Worm (Caenorhabditis elegans): Measurements from ENCODE around the gene H03G16.1.

The H03G16.1 gene

DNA sequence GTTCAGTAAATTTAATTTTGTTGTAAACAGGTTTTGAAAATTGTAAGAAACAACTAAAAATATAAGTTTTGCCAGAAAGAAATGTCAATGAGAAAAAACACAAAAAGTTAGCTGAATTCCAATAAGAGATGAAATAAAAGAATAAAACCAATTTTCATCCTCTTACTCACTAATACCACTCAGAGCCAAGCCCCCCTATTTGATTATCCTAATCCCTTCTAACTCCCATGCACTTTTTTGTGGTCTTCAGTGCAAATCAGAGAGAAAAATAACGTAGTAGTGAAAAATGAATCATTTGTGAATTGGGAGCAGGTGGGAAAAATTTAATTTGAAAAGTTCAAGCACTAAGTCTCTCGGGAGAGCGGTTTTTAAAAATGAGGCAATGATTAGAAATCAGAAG, 12.3 kb upstream of the H03G16.1 start:
- peak; percentile 98 for TF ChIP-seq ces-1 (GFP tag; optimal IDR thresholded peaks at IDR 0.05)
- no peak for TF ChIP-seq sem-2 (GFP tag; optimal IDR thresholded peaks at IDR 0.05)

DNA sequence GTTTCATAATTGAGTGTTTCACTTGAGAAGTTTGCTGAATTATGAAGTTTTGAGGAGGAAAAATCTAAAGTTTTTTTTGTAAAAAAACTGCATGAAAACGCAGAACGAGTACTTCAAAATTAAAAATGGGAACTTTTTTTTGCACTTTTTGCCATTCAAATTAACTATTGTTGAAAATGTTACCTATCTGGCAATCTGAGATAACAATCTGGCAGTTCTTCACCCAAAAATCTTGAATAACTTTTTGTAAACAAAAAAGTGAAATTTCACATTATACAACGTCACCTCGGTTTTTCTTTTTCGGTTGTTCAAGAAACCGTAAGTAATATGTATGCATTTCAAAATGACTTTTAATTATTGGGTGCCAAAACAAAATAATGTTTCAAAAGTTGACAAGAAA, 11.1 kb upstream of the H03G16.1 start:
- TF ChIP-seq unc-120 (tag; optimal IDR thresholded peaks at IDR 0.05; ENCODE audit: poor library complexity, severe bottlenecking) (no peak), ceh-83 (GFP tag; optimal IDR thresholded peaks at IDR 0.05) (no peak), ces-1 (GFP tag; optimal IDR thresholded peaks at IDR 0.05) (no peak), mls-2 (tag; optimal IDR thresholded peaks at IDR 0.05) (no peak)

DNA sequence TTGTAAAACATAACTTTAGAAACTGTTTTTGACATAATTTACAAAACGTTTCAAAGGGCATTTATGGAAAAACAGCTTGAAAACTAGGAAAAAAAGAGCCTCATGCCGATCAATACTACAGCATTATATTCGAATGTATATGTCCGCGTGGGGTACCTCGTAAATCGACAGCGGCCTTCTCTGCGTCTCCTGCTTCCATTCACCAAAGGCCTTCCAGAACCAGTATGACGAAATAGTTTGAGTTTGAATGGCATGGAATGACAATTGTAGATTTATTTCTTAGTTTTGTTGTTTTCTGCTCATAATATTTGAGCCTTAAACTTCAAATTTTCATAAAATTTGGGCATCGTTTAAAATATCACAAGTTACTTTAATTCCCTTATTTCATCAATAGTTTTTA, 8.3 kb upstream of the H03G16.1 start:
- TF ChIP-seq cnd-1 (tag; optimal IDR thresholded peaks at IDR 0.05) (no peak), ceh-43 (GFP tag; optimal IDR thresholded peaks at IDR 0.05) (no peak), snpc-4 (tag; optimal IDR thresholded peaks at IDR 0.05) (no peak), flh-1 (GFP tag; optimal IDR thresholded peaks at IDR 0.05) (no peak), mls-2 (tag; optimal IDR thresholded peaks at IDR 0.05) (no peak), M03D4.4 (tag; optimal IDR thresholded peaks at IDR 0.05) (no peak), lin-32 (GFP tag; optimal IDR thresholded peaks at IDR 0.05) (no peak), pha-4 (tag; optimal IDR thresholded peaks at IDR 0.05) (no peak), ceh-39 (tag; optimal IDR thresholded peaks at IDR 0.05) (no peak), bed-3 (GFP tag; optimal IDR thresholded peaks at IDR 0.05) (no peak), ces-1 (GFP tag; optimal IDR thresholded peaks at IDR 0.05) (no peak), hlh-1 (tag; optimal IDR thresholded peaks at IDR 0.05) (no peak), nhr-76 (tag; optimal IDR thresholded peaks at IDR 0.05) (no peak), sptf-1 (tag; optimal IDR thresholded peaks at IDR 0.05) (no peak), unc-62 (GFP tag; optimal IDR thresholded peaks at IDR 0.05) (no peak), unc-39 (tag; optimal IDR thresholded peaks at IDR 0.05) (no peak), ham-2 (GFP tag; optimal IDR thresholded peaks at IDR 0.05) (no peak), nhr-12 (tag; optimal IDR thresholded peaks at IDR 0.05) (no peak)

DNA sequence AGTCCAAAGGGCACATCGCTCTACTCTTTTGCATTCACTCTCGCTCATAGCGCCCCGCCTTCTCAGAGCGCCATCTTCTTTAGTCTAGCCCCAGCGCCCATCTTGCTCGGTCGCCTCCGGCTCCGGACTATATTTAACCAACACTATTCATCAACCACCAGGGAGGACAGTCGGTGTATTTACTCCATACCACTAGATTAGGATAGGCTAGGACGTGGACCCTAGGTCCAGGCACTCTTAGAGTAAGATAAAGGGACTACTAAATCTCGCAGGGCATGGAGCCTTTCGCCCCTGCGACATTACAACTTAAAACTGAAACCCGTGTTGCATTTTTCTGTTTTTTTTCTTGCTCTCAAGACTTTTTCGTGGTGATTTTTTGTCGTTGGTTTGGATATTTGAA, 6.1 kb upstream of the H03G16.1 start:
- TF ChIP-seq drap-1 (GFP tag; optimal IDR thresholded peaks at IDR 0.05) (no peak), unc-120 (tag; optimal IDR thresholded peaks at IDR 0.05; ENCODE audit: poor library complexity, severe bottlenecking) (no peak), lin-32 (GFP tag; optimal IDR thresholded peaks at IDR 0.05) (no peak), ceh-39 (tag; optimal IDR thresholded peaks at IDR 0.05) (no peak), nhr-12 (tag; optimal IDR thresholded peaks at IDR 0.05) (no peak), sem-2 (GFP tag; optimal IDR thresholded peaks at IDR 0.05) (no peak), lsy-2 (tag; optimal IDR thresholded peaks at IDR 0.05) (no peak), elt-1 (tag; optimal IDR thresholded peaks at IDR 0.05; ENCODE audit: borderline replicate concordance, insufficient read depth) (no peak), zip-8 (tag; optimal IDR thresholded peaks at IDR 0.05) (no peak)

ce11 chrX:15050006-15050405, 3.7 kb upstream of the H03G16.1 start:
- TF ChIP-seq nhr-76 (tag; optimal IDR thresholded peaks at IDR 0.05) (no peak), nhr-2 (tag; optimal IDR thresholded peaks at IDR 0.05) (no peak), zip-8 (tag; optimal IDR thresholded peaks at IDR 0.05) (no peak), mls-2 (tag; optimal IDR thresholded peaks at IDR 0.05) (no peak), elt-3 (tag; optimal IDR thresholded peaks at IDR 0.05) (no peak), mab-5 (tag; optimal IDR thresholded peaks at IDR 0.05) (no peak), sptf-1 (tag; optimal IDR thresholded peaks at IDR 0.05) (no peak), ceh-39 (tag; optimal IDR thresholded peaks at IDR 0.05) (no peak), ceh-83 (GFP tag; optimal IDR thresholded peaks at IDR 0.05) (no peak), blmp-1 (tag; optimal IDR thresholded peaks at IDR 0.05) (no peak), hlh-1 (tag; optimal IDR thresholded peaks at IDR 0.05) (no peak), ceh-43 (GFP tag; optimal IDR thresholded peaks at IDR 0.05) (no peak), elt-1 (tag; optimal IDR thresholded peaks at IDR 0.05; ENCODE audit: borderline replicate concordance, insufficient read depth) (no peak), unc-120 (tag; optimal IDR thresholded peaks at IDR 0.05; ENCODE audit: poor library complexity, severe bottlenecking) (no peak), lin-13 (tag; optimal IDR thresholded peaks at IDR 0.05) (no peak), M03D4.4 (tag; optimal IDR thresholded peaks at IDR 0.05) (no peak), mep-1 (tag; optimal IDR thresholded peaks at IDR 0.05) (no peak), sem-2 (GFP tag; optimal IDR thresholded peaks at IDR 0.05) (no peak), flh-1 (GFP tag; optimal IDR thresholded peaks at IDR 0.05) (no peak)

Measured in whole organism, mixed stage, embryonic.